Worm (Caenorhabditis elegans): ENCODE measurements around the gene C26H9A.4.

C26H9A.4 gene

ce11 chrIV:12618877-12619276 is 34.3 kb upstream of the C26H9A.4 start:
- TF ChIP-seq hlh-15 (tag; optimal IDR thresholded peaks at IDR 0.05) (no peak), odd-2 (tag; optimal IDR thresholded peaks at IDR 0.05) (no peak), nfya-1 (tag; optimal IDR thresholded peaks at IDR 0.05) (no peak), sox-2 (GFP tag; IDR thresholded peaks at IDR 0.05) (peak; percentile 77), K09A11.1 (tag; optimal IDR thresholded peaks at IDR 0.05; ENCODE audit: insufficient read depth) (no peak), lin-11 (tag; optimal IDR thresholded peaks at IDR 0.05) (no peak), syd-9 (tag; optimal IDR thresholded peaks at IDR 0.05) (no peak), pat-9 (tag; optimal IDR thresholded peaks at IDR 0.05) (no peak)

DNA sequence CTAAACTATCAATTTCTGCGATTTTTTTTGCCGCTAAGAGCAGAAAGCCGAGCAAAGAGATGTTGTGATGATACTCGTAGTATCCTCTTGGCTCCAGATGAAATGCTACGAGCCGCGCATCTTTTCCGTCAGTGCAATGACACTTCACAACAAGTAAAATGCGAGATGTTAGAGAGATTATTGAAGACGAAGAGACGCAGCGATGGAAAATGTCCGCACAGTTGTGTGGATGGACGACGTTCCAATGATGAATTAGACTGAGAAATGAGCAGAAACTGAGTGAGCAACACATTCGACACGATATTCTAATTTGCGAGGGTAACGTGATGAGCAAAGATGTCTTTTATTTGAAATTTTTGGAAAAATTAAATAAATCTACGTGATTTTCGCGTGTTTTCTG is 32.3 kb upstream of the C26H9A.4 start:
- TF ChIP-seq hlh-30 (tag; optimal IDR thresholded peaks at IDR 0.05; ENCODE audit: insufficient read depth) = no peak
- no peak for TF ChIP-seq sdc-2 (tag; optimal IDR thresholded peaks at IDR 0.05)
- TF ChIP-seq hlh-15 (tag; optimal IDR thresholded peaks at IDR 0.05) = no peak
- no peak for TF ChIP-seq ceh-48 (tag; optimal IDR thresholded peaks at IDR 0.05)
- TF ChIP-seq unc-55 (GFP tag; optimal IDR thresholded peaks at IDR 0.05) = peak; percentile 65
- no peak for TF ChIP-seq ceh-2 (tag; optimal IDR thresholded peaks at IDR 0.05)
- no peak for TF ChIP-seq nfya-1 (tag; optimal IDR thresholded peaks at IDR 0.05)
- TF ChIP-seq nhr-232 (tag; optimal IDR thresholded peaks at IDR 0.05) = no peak

ce11 chrIV:12621483-12622078 is 31.6 kb upstream of the C26H9A.4 start:
- TF ChIP-seq tbx-2 (tag; optimal IDR thresholded peaks at IDR 0.05) (peak; percentile 31), ceh-14 (tag; optimal IDR thresholded peaks at IDR 0.05) (peak; percentile 35), ets-4 (tag; optimal IDR thresholded peaks at IDR 0.05) (peak; percentile 49), zip-5 (tag; optimal IDR thresholded peaks at IDR 0.05) (peak; percentile 55), unc-42 (tag; optimal IDR thresholded peaks at IDR 0.05) (peak; percentile 12), ceh-2 (tag; optimal IDR thresholded peaks at IDR 0.05) (peak; percentile 50), ceh-18 (tag; optimal IDR thresholded peaks at IDR 0.05) (peak; percentile 3), rnt-1 (tag; optimal IDR thresholded peaks at IDR 0.05) (peak; percentile 21), ceh-31 (tag; optimal IDR thresholded peaks at IDR 0.05) (peak; percentile 88), dmd-4 (tag; optimal IDR thresholded peaks at IDR 0.05; ENCODE audit: borderline replicate concordance) (peak; percentile 17), fax-1 (tag; optimal IDR thresholded peaks at IDR 0.05) (peak; percentile 21), C08G9.2 (tag; optimal IDR thresholded peaks at IDR 0.05) (peak; percentile 54), lim-6 (tag; optimal IDR thresholded peaks at IDR 0.05) (peak; percentile 59)

ce11 chrIV:12630922-12631321 is 22.3 kb upstream of the C26H9A.4 start, which contains the start of gene ark-1:
ark-1 (minus strand) TSS chrIV:12631022.
- no peak for TF ChIP-seq ets-4 (tag; optimal IDR thresholded peaks at IDR 0.05)
- TF ChIP-seq gmeb-2 (tag; optimal IDR thresholded peaks at IDR 0.05) = no peak
- no peak for TF ChIP-seq hlh-8 (tag; optimal IDR thresholded peaks at IDR 0.05)
- TF ChIP-seq F13H6.1 (tag; optimal IDR thresholded peaks at IDR 0.05) = no peak
- no peak for TF ChIP-seq ceh-34 (tag; optimal IDR thresholded peaks at IDR 0.05)
- no peak for TF ChIP-seq nhr-232 (tag; optimal IDR thresholded peaks at IDR 0.05)
- no peak for TF ChIP-seq unc-42 (tag; optimal IDR thresholded peaks at IDR 0.05)
- no peak for TF ChIP-seq pha-4 (tag; optimal IDR thresholded peaks at IDR 0.05)
- TF ChIP-seq pros-1 (tag; optimal IDR thresholded peaks at IDR 0.05) = no peak
- no peak for TF ChIP-seq npax-4 (tag; optimal IDR thresholded peaks at IDR 0.05)
- TF ChIP-seq ztf-16 (tag; optimal IDR thresholded peaks at IDR 0.05) = no peak
- TF ChIP-seq ceh-9 (tag; optimal IDR thresholded peaks at IDR 0.05) = no peak
- no peak for TF ChIP-seq fkh-6 (tag; optimal IDR thresholded peaks at IDR 0.05)
- no peak for TF ChIP-seq dve-1 (tag; optimal IDR thresholded peaks at IDR 0.05)
- TF ChIP-seq hlh-30 (tag; optimal IDR thresholded peaks at IDR 0.05; ENCODE audit: insufficient read depth) = no peak
- no peak for TF ChIP-seq hlh-6 (tag; optimal IDR thresholded peaks at IDR 0.05)
- no peak for TF ChIP-seq hlh-15 (tag; optimal IDR thresholded peaks at IDR 0.05)
- TF ChIP-seq ceh-18 (tag; optimal IDR thresholded peaks at IDR 0.05) = no peak
